Fruit fly (Drosophila melanogaster) whole organism: ENCODE measurements around the gene ATPsynepsilonL.

ENCODE experiments used
- CG8478 ChIP-seq: fragments of >200 bp; optimal IDR thresholded peaks from 2 replicates; lab custom pipeline; 2018; ENCODE audit warnings: inconsistent platforms
- Dll ChIP-seq: fragments of >200 bp; optimal IDR thresholded peaks from 2 replicates; lab custom pipeline; 2017
- EcR ChIP-seq, 2 experiments: fragments of >200 bp; optimal IDR thresholded peaks; 2 replicates each; lab custom pipeline; 2017; ENCODE audit warnings: missing biosample characterization in 2 of 2, missing genetic modification characterization in 2 of 2, missing genetic modification reagents in 2 of 2
- pan ChIP-seq: fragments of >200 bp; optimal IDR thresholded peaks from 2 replicates; lab custom pipeline; 2017
- psq ChIP-seq: fragments of >200 bp; optimal IDR thresholded peaks from 2 replicates; lab custom pipeline; 2017
- usp ChIP-seq: fragments of >200 bp; optimal IDR thresholded peaks from 2 replicates; lab custom pipeline; 2017; ENCODE audit warnings: missing biosample characterization, missing genetic modification characterization, mixed read lengths

The ATPsynepsilonL gene

dm6 chr3R:10115797-10116196, 5.8 kb upstream of the ATPsynepsilonL start:
- TF ChIP-seq CG8478 (lab: Kevin White, UChicago) (no peak), pan (lab: Kevin White, UChicago) (no peak), Dll (lab: Kevin White, UChicago) (no peak), EcR (GFP tag; optimal IDR thresholded peaks at IDR 0.05; lab: Kevin White, UChicago) (no peak), psq (no peak), usp (GFP tag; lab: Kevin White, UChicago) (no peak)

dm6 chr3R:10119592-10119991, 2.0 kb upstream of the ATPsynepsilonL start:
- TF ChIP-seq pan (lab: Kevin White, UChicago) (no peak), psq (no peak), Dll (lab: Kevin White, UChicago) (no peak), CG8478 (lab: Kevin White, UChicago) (no peak), EcR (GFP tag; optimal IDR thresholded peaks at IDR 0.05; lab: Kevin White, UChicago) (no peak), usp (GFP tag; lab: Kevin White, UChicago) (no peak)

- TF ChIP-seq psq: no peak
- no peak for TF ChIP-seq EcR (GFP tag; optimal IDR thresholded peaks at IDR 0.05; lab: Kevin White, UChicago)
- no peak for TF ChIP-seq CG8478 (lab: Kevin White, UChicago)
- TF ChIP-seq usp (GFP tag; lab: Kevin White, UChicago): no peak
- no peak for TF ChIP-seq pan (lab: Kevin White, UChicago)
- TF ChIP-seq Dll (lab: Kevin White, UChicago): no peak
Observed at dm6 chr3R:10124764-10125163, 3.2 kb downstream of the ATPsynepsilonL start.

- TF ChIP-seq usp (GFP tag; lab: Kevin White, UChicago) (no peak), CG8478 (lab: Kevin White, UChicago) (no peak), pan (lab: Kevin White, UChicago) (no peak), EcR (GFP tag; optimal IDR thresholded peaks at IDR 0.05; lab: Kevin White, UChicago) (no peak), Dll (lab: Kevin White, UChicago) (no peak)
Observed at dm6 chr3R:10125477-10125876, 3.9 kb downstream of the ATPsynepsilonL start, which contains the start of gene knk. knk (minus strand) TSS chr3R:10125664.

DNA sequence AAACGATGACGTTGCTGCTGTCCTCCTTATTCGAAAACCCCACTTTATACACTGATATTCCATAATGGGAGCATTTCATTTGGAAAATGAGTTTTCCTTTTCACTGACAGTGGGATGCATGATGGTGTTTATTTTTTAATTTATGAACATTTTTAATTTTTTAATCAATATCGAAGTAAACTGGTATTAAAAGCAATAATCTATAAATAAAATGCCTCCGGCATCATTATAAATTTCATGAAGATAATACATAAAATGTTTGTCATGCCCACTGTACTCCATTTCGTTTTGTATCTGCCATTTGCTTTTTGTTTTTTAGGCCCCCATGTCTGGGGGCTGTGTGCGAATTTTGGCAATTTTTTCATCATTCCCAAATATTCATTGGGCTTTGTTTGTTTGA, 8.5 kb downstream of the ATPsynepsilonL start:
- TF ChIP-seq pan (lab: Kevin White, UChicago) (no peak), EcR (GFP tag; optimal IDR thresholded peaks at IDR 0.05; lab: Kevin White, UChicago) (no peak), psq (no peak), usp (GFP tag; lab: Kevin White, UChicago) (no peak), Dll (lab: Kevin White, UChicago) (no peak), CG8478 (lab: Kevin White, UChicago) (no peak)

dm6 chr3R:10130975-10131529, 9.5 kb downstream of the ATPsynepsilonL start:
- TF ChIP-seq psq (no peak), pan (lab: Kevin White, UChicago) (no peak), CG8478 (lab: Kevin White, UChicago) (no peak), EcR (GFP tag; optimal IDR thresholded peaks at IDR 0.05; lab: Kevin White, UChicago) (no peak), Dll (lab: Kevin White, UChicago) (no peak), usp (GFP tag; lab: Kevin White, UChicago) (no peak)

DNA sequence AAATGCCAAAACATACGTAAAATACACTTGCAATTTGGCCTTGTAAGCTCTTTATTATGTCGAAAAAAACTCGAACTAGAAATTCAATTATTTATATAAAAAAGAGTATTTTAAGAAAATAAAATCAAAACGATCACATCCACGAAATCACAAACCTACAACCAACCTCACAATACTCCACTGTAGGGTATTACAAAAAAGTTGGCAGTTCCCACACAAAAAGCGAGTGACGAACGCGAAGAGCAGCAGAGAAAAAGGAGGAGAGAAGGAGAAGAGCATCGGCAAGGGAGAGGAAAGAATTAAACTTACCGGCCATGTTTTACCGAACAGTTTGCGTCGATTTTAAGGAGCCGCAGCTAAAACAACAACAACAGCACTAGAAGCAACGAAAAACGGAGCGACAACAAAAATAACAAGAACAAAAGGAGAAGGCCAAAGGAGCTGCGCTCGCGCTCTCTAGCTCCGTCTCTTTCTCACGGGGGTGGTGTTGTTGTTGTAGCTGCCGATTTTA, 11.4 kb downstream of the ATPsynepsilonL start:
- no peak for TF ChIP-seq Dll (lab: Kevin White, UChicago)
- TF ChIP-seq usp (GFP tag; lab: Kevin White, UChicago): no peak
- TF ChIP-seq psq: no peak
- no peak for TF ChIP-seq EcR (GFP tag; optimal IDR thresholded peaks at IDR 0.05; lab: Kevin White, UChicago)
- no peak for TF ChIP-seq CG8478 (lab: Kevin White, UChicago)
- TF ChIP-seq pan (lab: Kevin White, UChicago): no peak

DNA sequence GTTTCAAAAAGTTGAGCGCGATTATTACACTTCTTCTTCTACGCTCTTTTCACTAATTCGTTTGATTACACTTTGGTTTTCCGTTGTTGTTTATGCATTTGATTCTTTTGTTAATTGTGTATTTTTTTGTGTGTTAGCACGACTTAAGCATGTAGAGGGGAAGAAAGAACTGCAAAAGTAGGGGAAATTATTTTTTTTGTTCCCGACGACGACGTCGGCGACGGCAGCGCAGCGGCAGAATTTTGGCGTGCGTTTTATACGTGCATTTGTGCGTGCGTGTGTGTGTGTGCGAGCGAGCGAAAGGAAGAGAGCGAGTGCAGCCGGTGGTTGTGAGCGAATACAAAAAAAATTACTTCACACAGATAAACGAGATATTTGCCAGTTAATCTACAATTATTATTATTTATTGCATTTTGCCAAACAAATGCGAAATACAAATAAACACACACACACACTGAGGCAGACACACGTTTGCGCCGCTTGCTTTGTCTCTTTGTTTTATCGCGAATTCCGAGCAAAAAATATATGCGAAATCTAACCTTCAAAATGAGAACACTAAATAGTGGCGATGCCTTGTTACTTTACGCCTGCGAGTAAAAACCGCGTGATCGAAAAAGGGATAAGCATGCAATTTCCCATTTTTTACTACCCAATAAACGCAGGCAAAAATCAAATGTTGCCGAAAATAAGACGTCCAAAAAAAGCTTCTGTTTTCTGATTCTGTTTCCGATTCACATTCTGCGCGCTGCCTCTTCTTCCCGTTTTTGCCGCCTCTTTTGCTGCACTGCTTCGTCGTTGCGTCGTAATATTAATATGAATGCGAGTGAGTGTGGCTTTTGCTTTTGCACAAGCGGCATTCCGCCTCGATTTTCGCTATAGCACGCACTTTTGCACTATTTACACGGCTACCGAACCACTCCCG, 12.1 kb downstream of the ATPsynepsilonL start:
- peak; percentile 32 for TF ChIP-seq CG8478 (lab: Kevin White, UChicago)
- TF ChIP-seq psq: peak; percentile 32
- TF ChIP-seq EcR (GFP tag; optimal IDR thresholded peaks at IDR 0.05; lab: Kevin White, UChicago): no peak

DNA sequence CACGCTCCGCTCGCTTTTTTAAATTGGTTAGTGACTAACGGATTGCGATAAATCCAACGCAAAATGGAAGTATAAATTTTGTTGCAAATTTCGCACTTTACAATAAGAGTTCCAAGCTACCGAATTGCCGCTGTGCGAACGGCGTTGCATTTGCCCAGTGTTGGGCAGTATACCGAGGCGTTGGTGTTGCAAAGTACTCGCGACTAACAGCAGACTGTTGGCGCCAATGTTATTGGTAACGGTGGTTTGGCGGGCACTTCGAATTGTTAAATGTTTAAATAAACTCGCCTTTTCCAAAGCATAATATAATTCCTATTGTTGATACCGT, 12.7 kb downstream of the ATPsynepsilonL start:
- TF ChIP-seq psq: no peak

dm6 chr3R:10135011-10135410, 13.4 kb downstream of the ATPsynepsilonL start:
- TF ChIP-seq usp (GFP tag; lab: Kevin White, UChicago) (no peak), psq (no peak), EcR (GFP tag; optimal IDR thresholded peaks at IDR 0.05; lab: Kevin White, UChicago) (no peak)

- TF ChIP-seq CG8478 (lab: Kevin White, UChicago) (no peak), pan (lab: Kevin White, UChicago) (no peak), EcR (GFP tag; optimal IDR thresholded peaks at IDR 0.05; lab: Kevin White, UChicago) (no peak), psq (no peak), usp (GFP tag; lab: Kevin White, UChicago) (no peak), Dll (lab: Kevin White, UChicago) (no peak)
Observed at dm6 chr3R:10137801-10138200, 16.2 kb downstream of the ATPsynepsilonL start.

dm6 chr3R:10138900-10139299, 17.3 kb downstream of the ATPsynepsilonL start:
- TF ChIP-seq usp (GFP tag; lab: Kevin White, UChicago) (no peak), CG8478 (lab: Kevin White, UChicago) (no peak), EcR (GFP tag; optimal IDR thresholded peaks at IDR 0.05; lab: Kevin White, UChicago) (no peak), psq (no peak), Dll (lab: Kevin White, UChicago) (no peak), pan (lab: Kevin White, UChicago) (no peak)
